Worm (Caenorhabditis elegans) whole organism, young adult: ENCODE results near the gene mdmh-35.
A peak's percentile ranks its signal among the peaks of the same experiment; 100 is the strongest.

Experiments
- B0019.2 ChIP-seq: fragments of 200-800 bp; sonication (Bioruptor generic); conservative IDR thresholded peaks from 2 replicates; pipeline ENCODE4 v1.3.6; 2022; ENCODE audit warnings: missing genetic modification reagents, missing genetic modification characterization, missing compliant biosample characterization
- C17E4.6 ChIP-seq: fragments of 200-800 bp; sonication (Bioruptor generic); IDR thresholded peaks from 2 replicates; pipeline ENCODE4 v1.3.6; 2022; ENCODE audit warnings: missing genetic modification reagents, missing genetic modification characterization, missing compliant biosample characterization
- D2030.7 ChIP-seq: fragments of 200-800 bp; sonication (Bioruptor generic); IDR thresholded peaks from 2 replicates; pipeline ENCODE4 v1.3.6; 2022; ENCODE audit warnings: missing genetic modification reagents, missing genetic modification characterization, missing compliant biosample characterization
- F39B2.1 ChIP-seq: fragments of 200-800 bp; sonication (Bioruptor generic); IDR thresholded peaks from 2 replicates; pipeline ENCODE4 v1.3.6; 2022; ENCODE audit warnings: missing genetic modification reagents, missing genetic modification characterization, missing compliant biosample characterization
- F49E8.2 ChIP-seq: sonication (generic microtip); optimal IDR thresholded peaks from 3 replicates; lab custom pipeline; 2017; ENCODE audit warnings: missing genetic modification characterization, mild to moderate bottlenecking, missing compliant biosample characterization, antibody characterized with exemption, moderate library complexity; ENCODE audit not compliant: insufficient read depth
- F52B5.7 ChIP-seq: sonication (generic microtip); optimal IDR thresholded peaks from 2 replicates; lab custom pipeline; 2016; ENCODE audit warnings: mild to moderate bottlenecking, missing genetic modification characterization, missing compliant biosample characterization
- F57A8.1 ChIP-seq: fragments of 200-800 bp; sonication (Bioruptor generic); optimal IDR thresholded peaks from 2 replicates; lab custom pipeline; 2018; ENCODE audit warnings: mild to moderate bottlenecking, missing genetic modification characterization, moderate library complexity, missing compliant biosample characterization
- K12H6.12 ChIP-seq: fragments of 200-800 bp; sonication (Bioruptor generic); optimal IDR thresholded peaks from 2 replicates; lab custom pipeline; 2018; ENCODE audit warnings: mild to moderate bottlenecking, missing genetic modification characterization, missing compliant biosample characterization
- T26A5.8 ChIP-seq: sonication (generic microtip); optimal IDR thresholded peaks from 2 replicates; lab custom pipeline; 2016; ENCODE audit warnings: missing genetic modification characterization, missing compliant biosample characterization
- Y53F4B.3 ChIP-seq: fragments of 200-800 bp; sonication (Bioruptor generic); IDR thresholded peaks from 2 replicates; pipeline ENCODE4 v1.3.6; 2022; ENCODE audit warnings: missing genetic modification reagents, missing genetic modification characterization, missing compliant biosample characterization
- Y53G8AR.9 ChIP-seq: fragments of 200-800 bp; sonication (Bioruptor generic); conservative IDR thresholded peaks from 2 replicates; pipeline ENCODE4 v1.3.6; 2022; ENCODE audit warnings: missing genetic modification reagents, missing genetic modification characterization, missing compliant biosample characterization
- ZK185.1 ChIP-seq: sonication (generic microtip); optimal IDR thresholded peaks from 2 replicates; lab custom pipeline; 2016; ENCODE audit warnings: mild to moderate bottlenecking, missing genetic modification characterization, missing compliant biosample characterization; ENCODE audit not compliant: poor library complexity, severe bottlenecking
- aptf-2 ChIP-seq: fragments of 200-800 bp; sonication (Bioruptor generic); conservative IDR thresholded peaks from 2 replicates; pipeline ENCODE4 v1.3.6; 2022; ENCODE audit warnings: missing genetic modification reagents, missing genetic modification characterization, missing compliant biosample characterization
- attf-3 ChIP-seq: fragments of 200-800 bp; sonication (Bioruptor generic); conservative IDR thresholded peaks from 2 replicates; pipeline ENCODE4 v1.3.6; 2022; ENCODE audit warnings: missing genetic modification reagents, missing genetic modification characterization, missing compliant biosample characterization
- attf-5 ChIP-seq: fragments of 200-800 bp; sonication (Bioruptor generic); optimal IDR thresholded peaks from 2 replicates; lab custom pipeline; 2018; ENCODE audit warnings: mild to moderate bottlenecking, missing genetic modification characterization, missing compliant biosample characterization
- cebp-1 ChIP-seq, 2 experiments: fragments of 200-800 bp in 1 of 2; sonication (Bioruptor generic) in 1 of 2; sonication (generic microtip) in 1 of 2; IDR thresholded peaks in 1 of 2; optimal IDR thresholded peaks in 1 of 2; 2 replicates each; pipeline versions ENCODE4 v1.3.6 to Lab custom; 2017 to 2022; ENCODE audit warnings: missing compliant biosample characterization in 2 of 2, missing genetic modification characterization in 2 of 2, mild to moderate bottlenecking in 1 of 2, missing genetic modification reagents in 1 of 2, moderate library complexity in 1 of 2
- ceh-100 ChIP-seq: fragments of 200-800 bp; sonication (Bioruptor generic); IDR thresholded peaks from 2 replicates; pipeline ENCODE4 v1.3.6; 2022; ENCODE audit warnings: missing genetic modification reagents, missing genetic modification characterization, missing compliant biosample characterization
- ceh-40 ChIP-seq: fragments of 200-800 bp; sonication (Bioruptor generic); IDR thresholded peaks from 2 replicates; pipeline ENCODE4 v1.3.6; 2022; ENCODE audit warnings: missing genetic modification characterization, missing compliant biosample characterization
- ceh-58 ChIP-seq: fragments of 200-800 bp; sonication (Bioruptor generic); IDR thresholded peaks from 2 replicates; pipeline ENCODE4 v1.3.6; 2022; ENCODE audit warnings: missing genetic modification characterization, missing compliant biosample characterization
- ceh-79 ChIP-seq: sonication (generic microtip); optimal IDR thresholded peaks from 2 replicates; lab custom pipeline; 2017; ENCODE audit warnings: mild to moderate bottlenecking, missing genetic modification characterization, missing compliant biosample characterization
- chd-7 ChIP-seq: sonication (generic microtip); optimal IDR thresholded peaks from 2 replicates; lab custom pipeline; 2016; ENCODE audit warnings: mild to moderate bottlenecking, missing genetic modification characterization, moderate library complexity, missing compliant biosample characterization
- die-1 ChIP-seq: sonication (generic microtip); optimal IDR thresholded peaks from 2 replicates; lab custom pipeline; 2016; ENCODE audit warnings: missing genotype, mild to moderate bottlenecking, missing genetic modification characterization, missing compliant biosample characterization
- dox-1 ChIP-seq: fragments of 200-800 bp; sonication (Bioruptor generic); IDR thresholded peaks from 2 replicates; pipeline ENCODE4 v1.3.6; 2022; ENCODE audit warnings: missing genetic modification reagents, missing genetic modification characterization, missing compliant biosample characterization
- dpff-1 ChIP-seq: sonication (generic microtip); optimal IDR thresholded peaks from 2 replicates; lab custom pipeline; 2017; ENCODE audit warnings: mild to moderate bottlenecking, missing genetic modification characterization, missing compliant biosample characterization
- egl-44 ChIP-seq: fragments of 200-800 bp; sonication (Bioruptor generic); IDR thresholded peaks from 2 replicates; pipeline ENCODE4 v1.3.6; 2022; ENCODE audit warnings: missing genetic modification reagents, missing genetic modification characterization, missing compliant biosample characterization
- egrh-3 ChIP-seq: fragments of 200-800 bp; sonication (Bioruptor generic); IDR thresholded peaks from 2 replicates; pipeline ENCODE4 v1.3.6; 2022; ENCODE audit warnings: missing genetic modification reagents, missing genetic modification characterization, missing compliant biosample characterization
- ekl-4 ChIP-seq: fragments of 200-800 bp; sonication (Bioruptor generic); IDR thresholded peaks from 2 replicates; pipeline ENCODE4 v1.3.6; 2022; ENCODE audit warnings: missing genetic modification reagents, missing genetic modification characterization, missing compliant biosample characterization
- ets-4 ChIP-seq: fragments of 200-800 bp; sonication (Bioruptor generic); optimal IDR thresholded peaks from 2 replicates; lab custom pipeline; 2018; ENCODE audit warnings: mild to moderate bottlenecking, missing genetic modification characterization, missing compliant biosample characterization
- fkh-3 ChIP-seq: sonication (generic microtip); optimal IDR thresholded peaks from 2 replicates; lab custom pipeline; 2016; ENCODE audit warnings: mild to moderate bottlenecking, missing genetic modification characterization, missing compliant biosample characterization
- gei-17 ChIP-seq: fragments of 200-800 bp; sonication (Bioruptor generic); optimal IDR thresholded peaks from 2 replicates; lab custom pipeline; 2018; ENCODE audit warnings: mild to moderate bottlenecking, missing genetic modification characterization, missing compliant biosample characterization
- him-1 ChIP-seq: sonication (generic microtip); optimal IDR thresholded peaks from 2 replicates; lab custom pipeline; 2016; ENCODE audit warnings: missing genotype, missing genetic modification reagents, missing genetic modification characterization, missing compliant biosample characterization
- hmg-20 ChIP-seq: fragments of 200-800 bp; sonication (Bioruptor generic); IDR thresholded peaks from 2 replicates; pipeline ENCODE4 v1.3.6; 2022; ENCODE audit warnings: missing genetic modification reagents, missing genetic modification characterization, missing compliant biosample characterization
- lag-1 ChIP-seq: fragments of 200-800 bp; sonication (Bioruptor generic); IDR thresholded peaks from 2 replicates; pipeline ENCODE4 v1.3.6; 2022; ENCODE audit warnings: missing genetic modification reagents, missing genetic modification characterization, missing compliant biosample characterization
- let-607 ChIP-seq, 2 experiments: fragments of 200-800 bp in 1 of 2; sonication (Bioruptor generic) in 1 of 2; sonication (generic microtip) in 1 of 2; optimal IDR thresholded peaks; 2 replicates each; lab custom pipeline; 2016 to 2018; ENCODE audit warnings: mild to moderate bottlenecking in 2 of 2, missing compliant biosample characterization in 2 of 2, missing genetic modification characterization in 2 of 2, moderate library complexity in 2 of 2, missing genotype in 1 of 2
- lin-35 ChIP-seq, 3 experiments: fragments of 150-350 bp in 2 of 3; sonication (generic microtip) in 1 of 3; optimal IDR thresholded peaks; 2 replicates each; lab custom pipeline; 2014 to 2018; ENCODE audit warnings: missing biosample characterization in 3 of 3, missing genetic modification characterization in 3 of 3, missing genetic modification reagents in 3 of 3
- madf-8 ChIP-seq: fragments of 200-800 bp; sonication (Bioruptor generic); conservative IDR thresholded peaks from 2 replicates; pipeline ENCODE4 v1.3.6; 2022; ENCODE audit warnings: missing genetic modification reagents, missing genetic modification characterization, missing compliant biosample characterization
- mel-28 ChIP-seq: sonication (generic microtip); optimal IDR thresholded peaks from 2 replicates; lab custom pipeline; 2016; ENCODE audit warnings: borderline replicate concordance, mild to moderate bottlenecking, missing genetic modification characterization, missing compliant biosample characterization
- nhr-27 ChIP-seq: fragments of 200-800 bp; sonication (Bioruptor generic); optimal IDR thresholded peaks from 2 replicates; lab custom pipeline; 2018; ENCODE audit warnings: mild to moderate bottlenecking, missing genetic modification characterization, moderate library complexity, missing compliant biosample characterization
- nhr-80 ChIP-seq: sonication (generic microtip); optimal IDR thresholded peaks from 2 replicates; lab custom pipeline; 2016; ENCODE audit warnings: missing genetic modification characterization, missing compliant biosample characterization
- nhr-90 ChIP-seq: sonication (generic microtip); optimal IDR thresholded peaks from 2 replicates; lab custom pipeline; 2016; ENCODE audit warnings: missing genotype, mild to moderate bottlenecking, missing genetic modification characterization, missing compliant biosample characterization
- pbrm-1 ChIP-seq: fragments of 200-800 bp; sonication (Bioruptor generic); IDR thresholded peaks from 2 replicates; pipeline ENCODE4 v1.3.6; 2022; ENCODE audit warnings: missing genetic modification reagents, missing genetic modification characterization, missing compliant biosample characterization
- pha-4 ChIP-seq: fragments of 150-350 bp; sonication (generic microtip); optimal IDR thresholded peaks from 2 replicates; lab custom pipeline; 2014; ENCODE audit warnings: missing biosample characterization, missing genetic modification reagents, missing genetic modification characterization
- repo-1 ChIP-seq: sonication (generic microtip); optimal IDR thresholded peaks from 2 replicates; lab custom pipeline; 2017; ENCODE audit warnings: mild to moderate bottlenecking, missing genetic modification characterization, missing compliant biosample characterization
- tbx-9 ChIP-seq: sonication (generic microtip); optimal IDR thresholded peaks from 2 replicates; lab custom pipeline; 2016; ENCODE audit warnings: borderline replicate concordance, missing genetic modification characterization, inconsistent platforms, missing compliant biosample characterization
- tlf-1 ChIP-seq: fragments of 200-800 bp; sonication (Bioruptor generic); optimal IDR thresholded peaks from 2 replicates; lab custom pipeline; 2018; ENCODE audit warnings: mild to moderate bottlenecking, missing genetic modification characterization, missing compliant biosample characterization
- xnd-1 ChIP-seq: sonication (generic microtip); optimal IDR thresholded peaks from 2 replicates; lab custom pipeline; 2016; ENCODE audit warnings: missing genotype, missing genetic modification reagents, missing genetic modification characterization, missing compliant biosample characterization
- ztf-28 ChIP-seq: fragments of 200-800 bp; sonication (Bioruptor generic); IDR thresholded peaks from 2 replicates; pipeline ENCODE4 v1.3.6; 2022; ENCODE audit warnings: missing genetic modification reagents, missing genetic modification characterization, missing compliant biosample characterization
- ztf-3 ChIP-seq: fragments of 200-800 bp; sonication (Bioruptor generic); optimal IDR thresholded peaks from 2 replicates; lab custom pipeline; 2018; ENCODE audit warnings: mild to moderate bottlenecking, missing genetic modification characterization, missing compliant biosample characterization
- ztf-6 ChIP-seq: fragments of 200-800 bp; sonication (Bioruptor generic); IDR thresholded peaks from 2 replicates; pipeline ENCODE4 v1.3.6; 2022; ENCODE audit warnings: missing genetic modification reagents, missing genetic modification characterization, missing compliant biosample characterization

mdmh-35 gene

DNA sequence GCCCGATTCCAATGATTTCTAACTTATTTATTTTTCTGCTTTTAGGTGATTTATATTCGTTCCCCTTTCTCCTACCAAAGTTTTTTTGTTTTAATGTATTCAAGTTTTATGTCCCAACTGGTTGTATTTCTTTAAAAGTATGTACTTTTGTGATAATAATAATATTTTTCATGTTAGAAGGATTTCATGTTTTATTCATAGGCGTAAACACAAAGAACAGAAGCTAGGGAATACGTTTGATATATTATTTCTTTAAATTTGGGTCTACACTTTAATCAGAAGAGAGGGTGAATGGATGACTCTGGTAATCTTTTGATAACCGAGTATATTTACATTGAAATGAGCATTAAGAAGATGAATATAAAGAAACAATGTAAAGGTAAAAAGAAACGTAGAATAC lies 10.6 kb upstream of the mdmh-35 start (continued):
- TF ChIP-seq Y53G8AR.9 (GFP tag; lab: Robert Waterston, UW) (peak; percentile 9; the same call in 1 of the 2 replicates), ceh-79 (tag; lab: Kevin White, UChicago) (no peak), ztf-6 (GFP tag; lab: Robert Waterston, UW) (no peak), hmg-20 (no peak), repo-1 (no peak), egl-44 (GFP tag; lab: Robert Waterston, UW) (no peak), fkh-3 (tag; lab: Kevin White, UChicago) (no peak), ZK185.1 (tag; lab: Kevin White, UChicago) (no peak), xnd-1 (tag; lab: Kevin White, UChicago) (no peak), B0019.2 (GFP tag; lab: Robert Waterston, UW) (no peak), T26A5.8 (tag; lab: Kevin White, UChicago) (no peak), pha-4 (no peak), ztf-3 (GFP tag; lab: Kevin White, UChicago) (no peak), F49E8.2 (peak; percentile 59), ztf-28 (GFP tag; lab: Robert Waterston, UW) (0 out of 2 replicates have a peak, but pooled peaks have one; percentile 19), dox-1 (GFP tag; lab: Robert Waterston, UW) (no peak), him-1 (peak; percentile 80), dpff-1 (tag; lab: Kevin White, UChicago) (peak; percentile 33), die-1 (no peak), attf-5 (GFP tag; lab: Kevin White, UChicago) (no peak), F39B2.1 (GFP tag; lab: Robert Waterston, UW) (no peak), aptf-2 (no peak), nhr-27 (tag; lab: Kevin White, UChicago) (peak; percentile 59), ceh-40 (no peak), F57A8.1 (no peak), gei-17 (GFP tag; lab: Kevin White, UChicago) (no peak), lin-35 (GFP tag; optimal IDR thresholded peaks at IDR 0.05; lab: Kevin White, UChicago) (peak in 1 of 3 experiments; percentile 4), egrh-3 (GFP tag; lab: Robert Waterston, UW) (no peak), nhr-80 (tag; lab: Kevin White, UChicago) (no peak), ceh-58 (GFP tag; lab: Robert Waterston, UW) (no peak), cebp-1 (GFP tag; IDR thresholded peaks at IDR 0.05; lab: Robert Waterston, UW) (no peak), cebp-1 (tag; optimal IDR thresholded peaks at IDR 0.05; lab: Kevin White, UChicago) (peak; percentile 6), tbx-9 (tag; lab: Kevin White, UChicago) (no peak), ets-4 (no peak), ceh-100 (no peak), C17E4.6 (GFP tag; lab: Robert Waterston, UW) (no peak), pbrm-1 (GFP tag; lab: Robert Waterston, UW) (no peak), Y53F4B.3 (no peak), let-607 (tag; optimal IDR thresholded peaks at IDR 0.05; lab: Kevin White, UChicago) (no peak), D2030.7 (GFP tag; lab: Robert Waterston, UW) (no peak), mel-28 (no peak), attf-3 (no peak), lag-1 (GFP tag; lab: Robert Waterston, UW) (no peak), chd-7 (tag; lab: Kevin White, UChicago) (no peak), F52B5.7 (tag; lab: Kevin White, UChicago) (no peak), K12H6.12 (tag; lab: Kevin White, UChicago) (no peak), ekl-4 (GFP tag; lab: Robert Waterston, UW) (peak; percentile 15; the same call in 1 of the 2 replicates), nhr-90 (tag; lab: Kevin White, UChicago) (no peak), tlf-1 (GFP tag; lab: Kevin White, UChicago) (peak; percentile 24), madf-8 (GFP tag; lab: Robert Waterston, UW) (no peak)
